Worm (Caenorhabditis elegans) whole organism, L2 larva: ENCODE data around the gene T23F4.2.

ENCODE experiments used
- ZK546.5 ChIP-seq: sonication (generic microtip); optimal IDR thresholded peaks from 2 replicates; lab custom pipeline; 2017; ENCODE audit warnings: missing biosample characterization, missing genetic modification characterization
- alr-1 ChIP-seq: fragments of 150-350 bp; optimal IDR thresholded peaks from 2 replicates; lab custom pipeline; 2014; ENCODE audit warnings: missing biosample characterization, missing genetic modification characterization
- ama-1 ChIP-seq: fragments of 150-350 bp; optimal IDR thresholded peaks from 2 replicates; lab custom pipeline; 2018; ENCODE audit warnings: inconsistent platforms
- nhr-77 ChIP-seq: fragments of 150-350 bp; optimal IDR thresholded peaks from 2 replicates; lab custom pipeline; 2014; ENCODE audit warnings: missing biosample characterization, missing genetic modification characterization
- peb-1 ChIP-seq: fragments of 150-350 bp; optimal IDR thresholded peaks from 2 replicates; lab custom pipeline; 2014; ENCODE audit warnings: missing biosample characterization, missing genetic modification characterization
- snpc-4 ChIP-seq: fragments of 150-350 bp; optimal IDR thresholded peaks from 2 replicates; lab custom pipeline; 2014; ENCODE audit warnings: missing biosample characterization, missing genetic modification characterization
- unc-62 ChIP-seq: fragments of 150-350 bp; optimal IDR thresholded peaks from 2 replicates; lab custom pipeline; 2014; ENCODE audit warnings: missing biosample characterization, missing genetic modification reagents, missing genetic modification characterization
- ztf-11 ChIP-seq: sonication (generic microtip); optimal IDR thresholded peaks from 2 replicates; lab custom pipeline; 2017; ENCODE audit warnings: missing biosample characterization, missing genetic modification characterization

DNA sequence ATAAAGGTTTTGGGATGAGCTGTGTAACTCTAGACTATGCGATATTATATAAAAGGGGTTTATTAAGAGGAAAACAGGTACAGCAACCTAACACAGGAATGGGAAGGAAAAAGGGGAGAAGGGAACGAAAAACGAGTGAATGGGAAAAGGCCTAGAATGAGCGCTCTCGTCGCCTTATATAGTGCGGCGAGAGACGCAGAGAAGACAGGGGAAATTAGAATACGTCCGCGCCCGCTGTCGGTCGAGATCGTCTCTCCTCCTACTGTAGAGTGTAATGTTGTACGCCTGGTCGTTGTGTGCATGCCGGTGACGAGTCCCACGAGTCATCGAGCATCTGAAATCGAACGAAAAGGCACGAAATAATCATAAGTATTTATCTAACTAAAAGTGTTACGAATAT, 10.1 kb upstream of the T23F4.2 start:
- TF ChIP-seq unc-62 (GFP tag; lab: Kevin White, UChicago): no peak
- TF ChIP-seq ama-1 (lab: Kevin White, UChicago): no peak
- TF ChIP-seq ZK546.5 (tag; lab: Kevin White, UChicago): no peak
- TF ChIP-seq alr-1 (tag; lab: Kevin White, UChicago): no peak
- TF ChIP-seq ztf-11 (tag; lab: Kevin White, UChicago): no peak
- TF ChIP-seq snpc-4: no peak
- no peak for TF ChIP-seq peb-1 (tag; lab: Kevin White, UChicago)
- TF ChIP-seq nhr-77 (tag; lab: Kevin White, UChicago): no peak
